Worm (Caenorhabditis elegans) whole organism, dauer: ENCODE data around the gene lgc-49.

Experiments
- unc-62 ChIP-seq: sonication (generic microtip); optimal IDR thresholded peaks from 2 replicates; lab custom pipeline; 2017; ENCODE audit warnings: missing biosample characterization, missing genetic modification reagents, missing genetic modification characterization

lgc-49 gene

ce11 chrV:11190983-11191382, at the start of gene lgc-49:
lgc-49 (plus strand) TSS chrV:11191283.
- TF ChIP-seq unc-62 (GFP tag; lab: Kevin White, UChicago): no peak

ce11 chrV:11144694-11145093, 46.4 kb upstream of the lgc-49 start, which contains the start of gene C06H2.7:
C06H2.7 (minus strand) TSS chrV:11144794.
- TF ChIP-seq unc-62 (GFP tag; lab: Kevin White, UChicago): no peak

ce11 chrV:11146958-11147779, 43.9 kb upstream of the lgc-49 start, which contains the start of the genes T19C4.24 and nlp-33:
T19C4.24 (minus strand) TSS chrV:11147008.
nlp-33 (plus strand) TSS chrV:11147346.
- TF ChIP-seq unc-62 (GFP tag; lab: Kevin White, UChicago): no peak

ce11 chrV:11147780-11148144, 43.3 kb upstream of the lgc-49 start:
- no peak for TF ChIP-seq unc-62 (GFP tag; lab: Kevin White, UChicago)

ce11 chrV:11148971-11149370, 42.1 kb upstream of the lgc-49 start:
- no peak for TF ChIP-seq unc-62 (GFP tag; lab: Kevin White, UChicago)

ce11 chrV:11149405-11149804, 41.7 kb upstream of the lgc-49 start, which contains the start of gene T19C4.1:
T19C4.1 (plus strand) TSS chrV:11149705.
- TF ChIP-seq unc-62 (GFP tag; lab: Kevin White, UChicago): no peak

ce11 chrV:11152333-11152732, 38.8 kb upstream of the lgc-49 start, which contains the start of gene srg-39:
srg-39 (minus strand) TSS chrV:11152433.
- no peak for TF ChIP-seq unc-62 (GFP tag; lab: Kevin White, UChicago)

ce11 chrV:11155553-11155952, 35.5 kb upstream of the lgc-49 start, which contains the start of gene srg-38:
srg-38 (minus strand) TSS chrV:11155653.
- TF ChIP-seq unc-62 (GFP tag; lab: Kevin White, UChicago): no peak

- TF ChIP-seq unc-62 (GFP tag; lab: Kevin White, UChicago): no peak
Observed at ce11 chrV:11156589-11156988, 34.5 kb upstream of the lgc-49 start.

- no peak for TF ChIP-seq unc-62 (GFP tag; lab: Kevin White, UChicago)
Observed at ce11 chrV:11157947-11158346, 33.1 kb upstream of the lgc-49 start, which contains the start of gene srg-42. srg-42 (minus strand) TSS chrV:11158047.

ce11 chrV:11161791-11162190, 29.3 kb upstream of the lgc-49 start, which contains the start of gene srg-41:
srg-41 (minus strand) TSS chrV:11161891.
- TF ChIP-seq unc-62 (GFP tag; lab: Kevin White, UChicago): no peak

ce11 chrV:11164475-11164874, 26.6 kb upstream of the lgc-49 start, which contains the start of gene srg-40:
srg-40 (minus strand) TSS chrV:11164575.
- no peak for TF ChIP-seq unc-62 (GFP tag; lab: Kevin White, UChicago)

- TF ChIP-seq unc-62 (GFP tag; lab: Kevin White, UChicago): no peak
Observed at ce11 chrV:11167745-11168144, 23.3 kb upstream of the lgc-49 start.

- no peak for TF ChIP-seq unc-62 (GFP tag; lab: Kevin White, UChicago)
Observed at ce11 chrV:11170564-11171329, 20.3 kb upstream of the lgc-49 start.

ce11 chrV:11171906-11172305, 19.2 kb upstream of the lgc-49 start, which contains the start of gene T19C4.5:
T19C4.5 (plus strand) TSS chrV:11172213.
- TF ChIP-seq unc-62 (GFP tag; lab: Kevin White, UChicago): no peak

ce11 chrV:11172667-11173066, 18.4 kb upstream of the lgc-49 start:
- TF ChIP-seq unc-62 (GFP tag; lab: Kevin White, UChicago): no peak
